Fruit fly (Drosophila melanogaster): ENCODE data around the gene Acbp5.

Gene Acbp5

dm6 chr3L:8834886-8835285 is 46.5 kb upstream of the Acbp5 start (continued):
- TF ChIP-seq CG6163 (GFP tag; IDR thresholded peaks at IDR 0.05) (0 out of 3 replicates have a peak, but pooled peaks have one; percentile 13), salr (GFP tag; optimal IDR thresholded peaks at IDR 0.05) (peak in 1 of 2 experiments; percentile 14), CG8319 (GFP tag; optimal IDR thresholded peaks at IDR 0.05) (no peak), net (GFP tag; optimal IDR thresholded peaks at IDR 0.05) (no peak), Sox102F (GFP tag; optimal IDR thresholded peaks at IDR 0.05) (no peak), CG1621 (tag; optimal IDR thresholded peaks at IDR 0.05) (no peak), Hr38 (GFP tag; optimal IDR thresholded peaks at IDR 0.05) (no peak), CG7368 (GFP tag; optimal IDR thresholded peaks at IDR 0.05) (no peak), CG6792 (GFP tag; optimal IDR thresholded peaks at IDR 0.05) (no peak), CG32006 (GFP tag; optimal IDR thresholded peaks at IDR 0.05) (no peak), dsx (GFP tag; optimal IDR thresholded peaks at IDR 0.05; ENCODE audit: poor library complexity, severe bottlenecking) (peak; percentile 76), CG11294 (GFP tag; IDR thresholded peaks at IDR 0.05) (no peak), CG34406 (GFP tag; optimal IDR thresholded peaks at IDR 0.05) (peak; percentile 0), Smox (GFP tag; optimal IDR thresholded peaks at IDR 0.05) (no peak), Sox15 (GFP tag; optimal IDR thresholded peaks at IDR 0.05) (no peak), CG3919 (GFP tag; optimal IDR thresholded peaks at IDR 0.05) (no peak), Gug (GFP tag; IDR thresholded peaks at IDR 0.05) (no peak)

dm6 chr3L:8834486-8834885 is 46.1 kb upstream of the Acbp5 start:
- TF ChIP-seq Eip93F (GFP tag; optimal IDR thresholded peaks at IDR 0.05) (no peak), Lpt (GFP tag; optimal IDR thresholded peaks at IDR 0.05) (no peak), CG10631 (GFP tag; optimal IDR thresholded peaks at IDR 0.05) (no peak), Eip75B (GFP tag; optimal IDR thresholded peaks at IDR 0.05) (no peak), CG9139 (GFP tag; optimal IDR thresholded peaks at IDR 0.05) (no peak), CG6854 (GFP tag; optimal IDR thresholded peaks at IDR 0.05) (no peak), CG11902 (GFP tag; optimal IDR thresholded peaks at IDR 0.05) (no peak), CG8119 (GFP tag; IDR thresholded peaks at IDR 0.05) (no peak), CG6808 (GFP tag; optimal IDR thresholded peaks at IDR 0.05) (no peak), vri (GFP tag; optimal IDR thresholded peaks at IDR 0.05) (peak; percentile 14), fkh (GFP tag; optimal IDR thresholded peaks at IDR 0.05) (peak; percentile 87), pdm3 (GFP tag; optimal IDR thresholded peaks at IDR 0.05) (no peak), CG6163 (GFP tag; IDR thresholded peaks at IDR 0.05) (no peak), topi (GFP tag; optimal IDR thresholded peaks at IDR 0.05) (peak; percentile 23), CG6276 (GFP tag; optimal IDR thresholded peaks at IDR 0.05) (no peak), eg (GFP tag; IDR thresholded peaks at IDR 0.05) (0 out of 3 replicates have a peak, but pooled peaks have one; percentile 11), spab (GFP tag; optimal IDR thresholded peaks at IDR 0.05) (no peak), Gug (GFP tag; IDR thresholded peaks at IDR 0.05) (no peak), Hr39 (GFP tag; optimal IDR thresholded peaks at IDR 0.05) (no peak), Hr4 (GFP tag; optimal IDR thresholded peaks at IDR 0.05) (no peak), CG7368 (GFP tag; optimal IDR thresholded peaks at IDR 0.05) (no peak), Eip78C (GFP tag) (peak; percentile 69), Ets96B (tag; optimal IDR thresholded peaks at IDR 0.05) (no peak), acj6 (GFP tag; optimal IDR thresholded peaks at IDR 0.05) (no peak), CG6792 (GFP tag; optimal IDR thresholded peaks at IDR 0.05) (no peak), CG8319 (GFP tag; optimal IDR thresholded peaks at IDR 0.05) (no peak), Ets21C (GFP tag; optimal IDR thresholded peaks at IDR 0.05) (no peak), fd85E (GFP tag; optimal IDR thresholded peaks at IDR 0.05) (no peak), CG16779 (tag; optimal IDR thresholded peaks at IDR 0.05) (no peak), CG3919 (GFP tag; optimal IDR thresholded peaks at IDR 0.05) (no peak), Hr38 (GFP tag; optimal IDR thresholded peaks at IDR 0.05) (no peak), CG32006 (GFP tag; optimal IDR thresholded peaks at IDR 0.05) (no peak), Sox102F (GFP tag; optimal IDR thresholded peaks at IDR 0.05) (peak; percentile 3), esn (GFP tag; optimal IDR thresholded peaks at IDR 0.05) (peak; percentile 11), Smox (GFP tag; optimal IDR thresholded peaks at IDR 0.05) (no peak), lz (GFP tag; optimal IDR thresholded peaks at IDR 0.05) (peak; percentile 6), CG10669 (GFP tag; optimal IDR thresholded peaks at IDR 0.05) (no peak)

All from whole organism, prepupa.